Fruit fly (Drosophila melanogaster) Kc167 (cell line): ENCODE data around the gene Pus7.

ENCODE experiments used
- Myc ChIP-seq: fragments of >200 bp; optimal IDR thresholded peaks from 2 replicates; lab custom pipeline; 2017; ENCODE audit warnings: missing external identifiers
- Sin3A ChIP-seq: fragments of >200 bp; optimal IDR thresholded peaks from 2 replicates; lab custom pipeline; 2018; ENCODE audit warnings: missing external identifiers
- h ChIP-seq: fragments of >200 bp; optimal IDR thresholded peaks from 3 replicates; lab custom pipeline; 2018; ENCODE audit warnings: missing external identifiers
- insv ChIP-seq: fragments of >200 bp; optimal IDR thresholded peaks from 3 replicates; lab custom pipeline; 2018; ENCODE audit warnings: missing external identifiers
- psq ChIP-seq: fragments of >200 bp; optimal IDR thresholded peaks from 2 replicates; lab custom pipeline; 2017; ENCODE audit warnings: missing external identifiers
- ttk ChIP-seq: sonication (Bioruptor generic); optimal IDR thresholded peaks from 2 replicates; lab custom pipeline; 2017; ENCODE audit warnings: missing external identifiers

The Pus7 gene

dm6 chr3L:8541669-8542068 is 31.9 kb downstream of the Pus7 start:
- TF ChIP-seq Myc (no peak), psq (no peak), h (lab: Kevin White, UChicago) (no peak), Sin3A (lab: Kevin White, UChicago) (no peak), insv (lab: Kevin White, UChicago) (no peak), ttk (lab: Kevin White, UChicago) (no peak)

dm6 chr3L:8542213-8542612 is 32.4 kb downstream of the Pus7 start:
- no peak for TF ChIP-seq h (lab: Kevin White, UChicago)
- TF ChIP-seq insv (lab: Kevin White, UChicago), result no peak
- no peak for TF ChIP-seq Sin3A (lab: Kevin White, UChicago)

- TF ChIP-seq ttk (lab: Kevin White, UChicago), result no peak
- no peak for TF ChIP-seq h (lab: Kevin White, UChicago)
- no peak for TF ChIP-seq insv (lab: Kevin White, UChicago)
- TF ChIP-seq Myc, result no peak
- TF ChIP-seq Sin3A (lab: Kevin White, UChicago), result no peak
Observed at dm6 chr3L:8543866-8544265, 34.1 kb downstream of the Pus7 start.

DNA sequence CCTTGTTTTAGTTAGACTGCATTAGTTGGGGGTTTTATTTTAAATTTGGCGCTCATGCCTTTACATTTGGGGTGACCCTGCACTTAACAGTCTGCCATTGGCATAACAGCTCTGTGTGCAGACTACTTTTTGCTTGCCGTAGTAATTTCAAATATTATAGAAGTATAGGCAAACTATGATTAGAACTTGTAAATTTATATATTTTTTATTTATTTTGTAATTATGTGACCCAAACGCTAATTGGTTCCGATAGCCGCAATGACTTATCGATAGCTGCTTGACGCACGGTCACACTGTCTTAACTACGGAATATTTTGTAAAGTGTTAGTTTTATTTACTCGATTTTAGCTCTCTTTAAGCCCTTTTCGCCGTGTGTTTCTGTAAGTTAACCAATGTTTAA is 34.9 kb downstream of the Pus7 start, which contains the start of gene rhea:
Gene rhea, plus strand, starts transcription at position 292 of the 400 bp plus-strand sequence.
- TF ChIP-seq h (lab: Kevin White, UChicago) (no peak), Myc (no peak), psq (no peak)

DNA sequence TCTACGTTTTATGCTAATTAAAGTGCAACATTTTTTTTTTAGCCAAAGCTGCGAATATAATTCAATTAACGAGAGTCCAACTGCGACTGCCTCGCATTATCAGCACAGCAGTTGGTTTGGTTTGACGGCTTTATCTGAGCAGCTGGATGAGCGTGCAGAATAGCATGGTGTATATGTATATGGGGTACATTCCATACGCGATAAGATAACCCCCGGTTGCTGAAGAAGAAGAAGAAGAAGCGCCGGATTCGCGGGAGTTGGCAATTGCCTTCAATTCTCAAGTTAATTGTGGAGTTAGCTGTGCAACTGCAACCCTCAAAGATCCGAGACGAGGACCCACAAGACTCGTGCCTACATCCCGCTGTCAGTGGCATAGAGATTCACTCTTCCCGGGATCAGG is 35.7 kb downstream of the Pus7 start:
- TF ChIP-seq Sin3A (lab: Kevin White, UChicago), result no peak
- no peak for TF ChIP-seq psq
- TF ChIP-seq Myc, result no peak
- no peak for TF ChIP-seq ttk (lab: Kevin White, UChicago)
- no peak for TF ChIP-seq insv (lab: Kevin White, UChicago)

dm6 chr3L:8546355-8546771 is 36.6 kb downstream of the Pus7 start:
- no peak for TF ChIP-seq Sin3A (lab: Kevin White, UChicago)
- TF ChIP-seq psq, result no peak
- TF ChIP-seq h (lab: Kevin White, UChicago), result no peak
- TF ChIP-seq Myc, result no peak
- no peak for TF ChIP-seq ttk (lab: Kevin White, UChicago)
- no peak for TF ChIP-seq insv (lab: Kevin White, UChicago)

DNA sequence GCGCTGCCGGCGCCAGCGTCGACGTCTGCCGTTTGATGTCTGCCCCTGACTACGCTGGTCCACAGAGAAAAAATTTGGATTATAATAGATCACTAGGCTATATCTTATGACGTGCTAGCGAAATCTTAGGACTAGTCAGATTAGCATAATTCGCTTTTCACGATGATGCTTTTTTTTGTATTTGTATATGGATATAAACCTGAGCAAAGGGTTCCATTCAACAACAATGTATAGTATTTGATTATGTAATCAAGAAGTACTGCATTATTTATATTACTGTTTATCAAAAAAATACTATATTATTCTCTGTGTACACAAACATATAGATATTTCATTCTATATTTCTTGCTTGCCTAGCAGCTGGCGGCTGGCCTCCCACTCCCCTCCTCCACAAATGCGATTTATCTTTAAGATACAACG is 37.3 kb downstream of the Pus7 start:
- TF ChIP-seq Sin3A (lab: Kevin White, UChicago) (no peak), ttk (lab: Kevin White, UChicago) (no peak), psq (no peak), h (lab: Kevin White, UChicago) (no peak), insv (lab: Kevin White, UChicago) (no peak), Myc (no peak)

DNA sequence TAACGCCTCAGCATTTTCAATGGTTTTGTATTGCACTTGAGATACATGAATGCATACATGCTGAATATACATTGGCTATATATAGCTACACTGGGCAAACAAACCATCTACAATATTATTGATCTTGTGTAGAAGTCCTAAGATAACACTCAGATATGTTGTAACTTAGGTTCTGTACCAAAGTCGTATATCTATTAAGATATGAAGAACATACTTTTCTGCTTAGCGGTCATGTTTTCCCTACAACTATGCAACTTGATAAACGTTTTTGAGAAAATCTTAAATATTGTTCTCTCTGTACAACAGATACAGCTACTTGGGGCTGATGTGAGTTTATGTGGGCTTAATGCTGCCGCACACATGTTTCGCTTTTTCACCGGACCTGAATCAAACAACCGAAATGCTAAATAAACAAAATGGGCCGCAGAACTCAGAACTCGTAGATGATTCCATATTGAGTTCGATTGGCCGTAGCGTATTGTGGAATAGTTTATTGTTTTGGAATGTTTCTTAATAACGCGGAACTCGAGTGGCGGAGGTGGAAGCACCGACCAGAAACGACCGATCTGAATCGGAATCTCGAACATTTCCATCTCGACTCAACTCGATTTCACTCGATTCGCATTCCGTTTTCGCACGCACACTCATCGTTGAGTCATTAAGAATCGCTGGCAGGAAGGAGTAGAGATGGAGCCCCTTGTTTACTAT is 39.5 kb downstream of the Pus7 start:
- no peak for TF ChIP-seq psq
- TF ChIP-seq Myc, result no peak
- TF ChIP-seq Sin3A (lab: Kevin White, UChicago), result no peak
- TF ChIP-seq insv (lab: Kevin White, UChicago), result no peak
- no peak for TF ChIP-seq h (lab: Kevin White, UChicago)
- TF ChIP-seq ttk (lab: Kevin White, UChicago), result no peak

- TF ChIP-seq psq, result no peak
- no peak for TF ChIP-seq insv (lab: Kevin White, UChicago)
Observed at dm6 chr3L:8550836-8551235, 41.0 kb downstream of the Pus7 start.

DNA sequence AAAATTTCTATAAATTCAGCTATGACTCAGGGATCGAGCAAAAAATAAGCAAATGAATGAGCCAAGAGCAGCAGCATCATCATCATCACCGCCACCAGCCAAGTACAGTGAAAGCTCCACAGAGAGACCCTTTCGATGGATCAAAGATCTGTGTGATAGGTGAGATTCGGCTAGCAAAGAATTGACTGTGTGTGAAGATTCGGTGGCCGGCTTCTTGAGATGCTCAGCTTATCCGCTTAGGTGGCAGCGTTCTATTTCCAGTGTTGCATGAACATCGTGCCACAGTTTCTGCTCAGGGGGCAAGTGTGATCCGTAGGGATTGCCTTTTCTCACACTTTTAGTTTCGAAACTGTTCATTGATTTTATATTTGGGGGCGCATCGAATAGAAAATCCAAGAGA is 43.3 kb downstream of the Pus7 start:
- TF ChIP-seq psq (no peak), Myc (no peak), Sin3A (lab: Kevin White, UChicago) (no peak), insv (lab: Kevin White, UChicago) (no peak), ttk (lab: Kevin White, UChicago) (no peak), h (lab: Kevin White, UChicago) (no peak)

DNA sequence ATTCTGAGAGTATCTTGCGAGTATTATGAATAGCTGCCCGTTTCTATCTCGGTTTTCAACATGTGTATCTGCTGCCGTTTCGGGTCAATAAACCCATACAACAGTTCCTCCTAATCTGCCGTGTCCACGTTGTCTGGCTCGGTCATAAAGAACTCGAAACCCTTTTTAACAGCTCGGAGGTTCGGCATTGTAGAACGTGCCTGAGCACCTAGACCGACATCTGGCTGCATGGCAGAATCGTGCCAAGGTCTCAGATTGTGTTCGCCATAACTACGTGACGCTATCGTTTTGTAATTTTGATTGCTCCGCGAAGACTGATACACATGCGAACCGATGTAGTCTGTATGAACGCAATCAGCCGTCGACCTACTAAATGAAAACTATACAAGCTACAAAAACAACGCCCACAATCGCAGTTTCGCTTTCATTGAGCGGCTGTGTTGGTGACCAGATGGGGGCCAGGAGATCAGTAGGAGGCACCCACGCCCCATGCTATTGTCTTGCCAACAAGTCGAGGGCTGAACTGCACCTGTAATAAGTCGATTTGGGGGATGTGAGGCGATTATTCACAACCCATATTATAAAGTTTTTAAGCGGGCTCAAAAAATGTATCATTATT is 44.3 kb downstream of the Pus7 start:
- no peak for TF ChIP-seq psq

dm6 chr3L:8557018-8557417 is 47.2 kb downstream of the Pus7 start:
- TF ChIP-seq Sin3A (lab: Kevin White, UChicago) (no peak), insv (lab: Kevin White, UChicago) (no peak), h (lab: Kevin White, UChicago) (no peak), Myc (no peak), psq (no peak)

dm6 chr3L:8559754-8560328 is 50.0 kb downstream of the Pus7 start:
- TF ChIP-seq Sin3A (lab: Kevin White, UChicago), result no peak
- TF ChIP-seq insv (lab: Kevin White, UChicago), result no peak
- TF ChIP-seq Myc, result no peak
- TF ChIP-seq h (lab: Kevin White, UChicago), result no peak
- TF ChIP-seq psq, result no peak
- no peak for TF ChIP-seq ttk (lab: Kevin White, UChicago)
